Worm (Caenorhabditis elegans): ENCODE results near the gene vps-15.

vps-15 gene

ce11 chrII:11905023-11905422, 10.6 kb downstream of the vps-15 start:
- TF ChIP-seq mdl-1 (tag; optimal IDR thresholded peaks at IDR 0.05) (no peak), ceh-82 (tag; optimal IDR thresholded peaks at IDR 0.05) (no peak), nhr-129 (tag; optimal IDR thresholded peaks at IDR 0.05) (no peak), skn-1 (tag; optimal IDR thresholded peaks at IDR 0.05) (no peak), mab-5 (tag; optimal IDR thresholded peaks at IDR 0.05) (no peak), nhr-6 (tag; optimal IDR thresholded peaks at IDR 0.05) (no peak), sma-9 (GFP tag; optimal IDR thresholded peaks at IDR 0.05) (no peak), sma-9 (tag; optimal IDR thresholded peaks at IDR 0.05) (no peak), lsy-2 (tag; optimal IDR thresholded peaks at IDR 0.05) (no peak), zag-1 (tag; optimal IDR thresholded peaks at IDR 0.05) (no peak), snpc-4 (tag; optimal IDR thresholded peaks at IDR 0.05) (no peak), peb-1 (tag; optimal IDR thresholded peaks at IDR 0.05) (no peak), gmeb-1 (tag; optimal IDR thresholded peaks at IDR 0.05) (no peak), mbf-1 (tag; optimal IDR thresholded peaks at IDR 0.05) (no peak)

- TF ChIP-seq alr-1 (tag; optimal IDR thresholded peaks at IDR 0.05) (no peak), mab-5 (tag; optimal IDR thresholded peaks at IDR 0.05) (peak; percentile 26)
These were observed 13.4 kb downstream of the vps-15 start for ce11 chrII:11902203-11902602.

ce11 chrII:11901110-11901509, 14.5 kb downstream of the vps-15 start, which contains the start of gene vab-23:
Gene vab-23 (minus strand): TSS chrII:11901210.
- no peak for TF ChIP-seq nhr-10 (tag; optimal IDR thresholded peaks at IDR 0.05)
- no peak for TF ChIP-seq lin-11 (tag; optimal IDR thresholded peaks at IDR 0.05)
- TF ChIP-seq C34F6.9 (tag; optimal IDR thresholded peaks at IDR 0.05): no peak
- TF ChIP-seq nhr-25 (tag; optimal IDR thresholded peaks at IDR 0.05): no peak
- no peak for TF ChIP-seq skn-1 (tag; optimal IDR thresholded peaks at IDR 0.05)
- TF ChIP-seq unc-39 (tag; optimal IDR thresholded peaks at IDR 0.05): no peak
- no peak for TF ChIP-seq sma-9 (GFP tag; optimal IDR thresholded peaks at IDR 0.05)
- no peak for TF ChIP-seq sma-9 (tag; optimal IDR thresholded peaks at IDR 0.05)
- TF ChIP-seq ama-1 (optimal IDR thresholded peaks at IDR 0.05): no peak
- no peak for TF ChIP-seq ztf-4 (tag; optimal IDR thresholded peaks at IDR 0.05)
- TF ChIP-seq lin-13 (GFP tag; optimal IDR thresholded peaks at IDR 0.05): no peak
- no peak for TF ChIP-seq nhr-77 (tag; optimal IDR thresholded peaks at IDR 0.05)
- no peak for TF ChIP-seq unc-55 (GFP tag; optimal IDR thresholded peaks at IDR 0.05)
- TF ChIP-seq sma-3 (GFP tag; optimal IDR thresholded peaks at IDR 0.05): no peak
- TF ChIP-seq mbf-1 (tag; optimal IDR thresholded peaks at IDR 0.05): no peak
- TF ChIP-seq Y55F3AM.14 (GFP tag; optimal IDR thresholded peaks at IDR 0.05): no peak
- TF ChIP-seq R02D3.7 (tag; optimal IDR thresholded peaks at IDR 0.05): no peak
- no peak for TF ChIP-seq ztf-11 (tag; optimal IDR thresholded peaks at IDR 0.05)
- TF ChIP-seq nhr-21 (tag; optimal IDR thresholded peaks at IDR 0.05): no peak
- no peak for TF ChIP-seq blmp-1 (tag; optimal IDR thresholded peaks at IDR 0.05; ENCODE audit: insufficient read depth)
- TF ChIP-seq lsy-2 (tag; optimal IDR thresholded peaks at IDR 0.05): no peak

- TF ChIP-seq elt-3 (tag; optimal IDR thresholded peaks at IDR 0.05) (no peak), crh-2 (tag; optimal IDR thresholded peaks at IDR 0.05) (no peak), ceh-82 (tag; optimal IDR thresholded peaks at IDR 0.05) (no peak), dmd-4 (tag; optimal IDR thresholded peaks at IDR 0.05) (no peak), lsy-2 (tag; optimal IDR thresholded peaks at IDR 0.05) (no peak), sma-3 (GFP tag; optimal IDR thresholded peaks at IDR 0.05) (no peak)
These were observed 15.9 kb downstream of the vps-15 start for ce11 chrII:11899761-11900160.

ce11 chrII:11893323-11893722, 22.3 kb downstream of the vps-15 start, which contains the start of gene ZK930.2:
Gene ZK930.2 (minus strand): TSS chrII:11893423.
- TF ChIP-seq F13H6.1 (tag; optimal IDR thresholded peaks at IDR 0.05): no peak
- TF ChIP-seq elt-3 (tag; optimal IDR thresholded peaks at IDR 0.05): no peak
- TF ChIP-seq sma-3 (GFP tag; optimal IDR thresholded peaks at IDR 0.05): no peak
- no peak for TF ChIP-seq alr-1 (tag; optimal IDR thresholded peaks at IDR 0.05)
- TF ChIP-seq mbf-1 (tag; optimal IDR thresholded peaks at IDR 0.05): no peak

- TF ChIP-seq nhr-129 (tag; optimal IDR thresholded peaks at IDR 0.05): no peak
- no peak for TF ChIP-seq ceh-16 (tag; optimal IDR thresholded peaks at IDR 0.05)
- no peak for TF ChIP-seq mbf-1 (tag; optimal IDR thresholded peaks at IDR 0.05)
- TF ChIP-seq peb-1 (tag; optimal IDR thresholded peaks at IDR 0.05): no peak
- TF ChIP-seq ZK546.5 (tag; optimal IDR thresholded peaks at IDR 0.05): no peak
- TF ChIP-seq ztf-4 (tag; optimal IDR thresholded peaks at IDR 0.05): no peak
- TF ChIP-seq mab-5 (tag; optimal IDR thresholded peaks at IDR 0.05): no peak
- TF ChIP-seq mdl-1 (tag; optimal IDR thresholded peaks at IDR 0.05): no peak
- no peak for TF ChIP-seq nhr-25 (tag; optimal IDR thresholded peaks at IDR 0.05)
- no peak for TF ChIP-seq sma-9 (GFP tag; optimal IDR thresholded peaks at IDR 0.05)
- no peak for TF ChIP-seq sma-9 (tag; optimal IDR thresholded peaks at IDR 0.05)
- no peak for TF ChIP-seq elt-1 (tag; optimal IDR thresholded peaks at IDR 0.05)
These were observed 25.1 kb downstream of the vps-15 start for ce11 chrII:11890596-11890995.

Measured in whole organism, L2 larva.